Worm (Caenorhabditis elegans): ENCODE data around the gene C07A12.2.
A peak's percentile ranks its signal among the peaks of the same experiment; 100 is the strongest.

C07A12.2 gene

DNA sequence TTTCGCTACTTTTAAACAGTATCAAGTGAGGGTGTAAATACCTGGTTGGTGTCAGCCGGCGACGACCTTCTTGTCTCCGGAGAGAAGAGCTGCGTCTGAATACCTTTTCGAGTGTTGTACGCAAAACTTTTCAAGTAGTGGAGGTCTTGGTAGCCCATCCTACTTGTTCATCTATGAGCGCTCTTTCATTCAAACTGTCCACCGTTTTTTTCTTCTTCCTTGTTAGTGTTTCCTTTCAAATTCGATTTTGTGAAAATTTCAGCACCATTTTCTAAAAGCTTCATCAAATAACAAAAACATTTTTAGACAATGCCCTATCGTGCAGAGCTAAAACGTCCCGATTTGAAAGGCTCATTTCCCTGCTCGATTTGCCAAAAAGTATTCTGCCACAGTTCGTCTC lies 9.7 kb downstream of the C07A12.2 start, which contains the start of gene ham-2:
Gene ham-2, plus strand, starts transcription at position 301 of the 400 bp plus-strand sequence.
- no peak for TF ChIP-seq med-1 (GFP tag; optimal IDR thresholded peaks at IDR 0.05; ENCODE audit: insufficient read depth)
- no peak for TF ChIP-seq cog-1 (tag; optimal IDR thresholded peaks at IDR 0.05)
- no peak for TF ChIP-seq T22C8.4 (GFP tag; IDR thresholded peaks at IDR 0.05)
- no peak for TF ChIP-seq flt-1 (GFP tag; IDR thresholded peaks at IDR 0.05)
- TF ChIP-seq ztf-29 (GFP tag; IDR thresholded peaks at IDR 0.05) = no peak
- no peak for TF ChIP-seq ref-1 (GFP tag; conservative IDR thresholded peaks at IDR 0.05)
- no peak for TF ChIP-seq tab-1 (GFP tag; IDR thresholded peaks at IDR 0.05)
- TF ChIP-seq ztf-23 (GFP tag; IDR thresholded peaks at IDR 0.05) = no peak
- no peak for TF ChIP-seq klf-2 (GFP tag; conservative IDR thresholded peaks at IDR 0.05)

DNA sequence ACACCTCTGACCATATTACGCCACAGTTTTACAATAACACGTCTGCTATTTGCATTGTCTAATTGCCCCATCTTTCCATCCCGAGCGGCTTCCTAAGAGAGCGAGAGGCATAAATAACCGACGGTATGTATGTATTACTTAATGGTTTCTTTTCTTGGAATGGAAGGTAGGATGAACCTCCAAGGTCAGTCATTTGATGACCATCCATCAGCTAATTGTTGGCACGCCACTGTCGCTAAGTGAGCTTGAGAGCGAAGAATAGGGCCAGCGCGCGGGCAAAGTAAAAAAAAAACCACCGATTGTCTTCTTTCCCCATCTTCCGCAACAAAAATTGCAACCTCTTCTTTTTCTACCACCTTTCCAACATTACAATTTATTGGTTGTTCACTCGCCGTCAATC lies 11.4 kb downstream of the C07A12.2 start:
- TF ChIP-seq T22C8.4 (GFP tag; IDR thresholded peaks at IDR 0.05) (no peak), med-1 (GFP tag; optimal IDR thresholded peaks at IDR 0.05; ENCODE audit: insufficient read depth) (no peak), ztf-23 (GFP tag; IDR thresholded peaks at IDR 0.05) (no peak), klf-2 (GFP tag; conservative IDR thresholded peaks at IDR 0.05) (no peak), ztf-29 (GFP tag; IDR thresholded peaks at IDR 0.05) (no peak), cog-1 (tag; optimal IDR thresholded peaks at IDR 0.05) (no peak), tab-1 (GFP tag; IDR thresholded peaks at IDR 0.05) (no peak), flt-1 (GFP tag; IDR thresholded peaks at IDR 0.05) (no peak), ref-1 (GFP tag; conservative IDR thresholded peaks at IDR 0.05) (no peak)

ce11 chrX:4561863-4562262 lies 17.2 kb downstream of the C07A12.2 start, which contains the start of gene C05E11.6:
Gene C05E11.6 (plus strand): TSS chrX:4562163.
- TF ChIP-seq ztf-23 (GFP tag; IDR thresholded peaks at IDR 0.05) = no peak
- TF ChIP-seq tab-1 (GFP tag; IDR thresholded peaks at IDR 0.05) = no peak
- TF ChIP-seq klf-2 (GFP tag; conservative IDR thresholded peaks at IDR 0.05) = no peak

DNA sequence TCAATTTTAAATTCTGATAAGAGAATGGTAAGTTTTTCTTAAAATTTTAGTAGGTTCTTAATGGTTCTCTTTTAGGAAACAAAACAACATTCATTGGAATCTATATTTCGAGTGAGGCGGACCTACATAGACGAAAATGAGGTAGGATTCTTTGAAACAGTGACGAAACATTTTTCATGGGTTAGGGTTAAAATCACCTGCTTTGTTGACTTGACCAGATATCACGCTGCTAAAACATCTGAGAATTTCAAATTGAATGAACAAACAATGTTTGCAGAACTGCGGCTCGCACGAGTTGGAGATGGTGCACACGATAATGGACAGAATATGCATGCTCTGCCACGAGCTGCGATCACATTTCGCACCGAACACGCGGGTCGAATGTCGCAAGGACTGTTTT lies 17.6 kb downstream of the C07A12.2 start:
- no peak for TF ChIP-seq tab-1 (GFP tag; IDR thresholded peaks at IDR 0.05)
- TF ChIP-seq T22C8.4 (GFP tag; IDR thresholded peaks at IDR 0.05) = no peak
- no peak for TF ChIP-seq flt-1 (GFP tag; IDR thresholded peaks at IDR 0.05)
- no peak for TF ChIP-seq klf-2 (GFP tag; conservative IDR thresholded peaks at IDR 0.05)
- TF ChIP-seq med-1 (GFP tag; optimal IDR thresholded peaks at IDR 0.05; ENCODE audit: insufficient read depth) = no peak
- no peak for TF ChIP-seq ztf-23 (GFP tag; IDR thresholded peaks at IDR 0.05)
- TF ChIP-seq cog-1 (tag; optimal IDR thresholded peaks at IDR 0.05) = no peak
- TF ChIP-seq ztf-29 (GFP tag; IDR thresholded peaks at IDR 0.05) = no peak
- no peak for TF ChIP-seq ref-1 (GFP tag; conservative IDR thresholded peaks at IDR 0.05)

DNA sequence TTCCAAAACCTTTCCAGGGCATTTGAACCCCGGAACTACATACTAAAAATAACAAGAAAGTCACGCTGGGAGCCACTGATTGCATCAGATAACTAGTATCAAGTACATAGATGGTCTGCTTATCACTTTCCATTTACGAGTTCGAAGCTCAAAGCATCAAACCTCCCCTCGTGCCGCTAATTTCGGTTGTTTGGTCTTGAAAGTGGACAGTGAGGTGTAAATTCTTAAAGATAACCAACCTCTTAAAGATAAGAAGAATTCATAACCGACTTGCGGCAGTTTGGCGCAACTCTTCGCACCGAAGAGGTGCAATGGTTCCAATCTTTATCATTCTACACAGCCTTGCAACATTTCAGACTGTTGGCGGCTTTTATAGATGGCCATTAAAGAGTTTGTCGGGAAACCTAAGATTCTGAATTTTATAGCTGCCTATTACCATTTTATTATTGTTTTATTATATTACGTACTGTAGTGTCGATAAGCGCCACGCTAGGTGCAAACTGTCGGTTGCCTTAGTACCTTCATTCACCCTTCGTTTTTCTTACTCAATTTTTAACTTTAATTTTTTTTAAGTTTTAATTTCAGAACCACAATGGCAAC lies 20.2 kb downstream of the C07A12.2 start, which contains the start of gene amt-4:
Gene amt-4, plus strand, starts transcription at position 586 of the 600 bp plus-strand sequence.
- no peak for TF ChIP-seq ref-1 (GFP tag; conservative IDR thresholded peaks at IDR 0.05)
- TF ChIP-seq klf-2 (GFP tag; conservative IDR thresholded peaks at IDR 0.05) = no peak
- no peak for TF ChIP-seq tab-1 (GFP tag; IDR thresholded peaks at IDR 0.05)
- TF ChIP-seq ztf-23 (GFP tag; IDR thresholded peaks at IDR 0.05) = no peak
- TF ChIP-seq flt-1 (GFP tag; IDR thresholded peaks at IDR 0.05) = no peak
- TF ChIP-seq cog-1 (tag; optimal IDR thresholded peaks at IDR 0.05) = no peak
- no peak for TF ChIP-seq ztf-29 (GFP tag; IDR thresholded peaks at IDR 0.05)
- no peak for TF ChIP-seq T22C8.4 (GFP tag; IDR thresholded peaks at IDR 0.05)
- TF ChIP-seq med-1 (GFP tag; optimal IDR thresholded peaks at IDR 0.05; ENCODE audit: insufficient read depth) = no peak

DNA sequence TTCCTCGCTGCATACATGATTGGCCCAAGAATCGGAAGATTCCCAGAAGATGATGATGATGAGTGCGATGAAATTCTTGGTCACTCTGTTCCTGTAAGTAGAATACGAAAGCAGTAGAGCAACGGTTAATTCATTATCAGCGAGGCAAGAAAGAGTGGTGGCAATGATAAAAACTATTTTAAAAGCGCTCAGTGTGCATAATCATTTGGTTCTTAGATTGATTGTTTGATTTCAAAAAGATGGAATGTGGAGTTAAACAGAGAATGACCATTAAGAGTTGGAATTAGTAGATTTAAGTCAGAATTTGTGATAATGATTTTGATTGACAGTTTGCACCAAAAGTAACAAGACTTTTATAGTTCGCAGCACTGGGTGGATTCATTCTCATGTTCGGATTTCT lies 22.5 kb downstream of the C07A12.2 start:
- no peak for TF ChIP-seq med-1 (GFP tag; optimal IDR thresholded peaks at IDR 0.05; ENCODE audit: insufficient read depth)
- no peak for TF ChIP-seq ztf-29 (GFP tag; IDR thresholded peaks at IDR 0.05)
- TF ChIP-seq flt-1 (GFP tag; IDR thresholded peaks at IDR 0.05) = no peak
- TF ChIP-seq T22C8.4 (GFP tag; IDR thresholded peaks at IDR 0.05) = no peak

DNA sequence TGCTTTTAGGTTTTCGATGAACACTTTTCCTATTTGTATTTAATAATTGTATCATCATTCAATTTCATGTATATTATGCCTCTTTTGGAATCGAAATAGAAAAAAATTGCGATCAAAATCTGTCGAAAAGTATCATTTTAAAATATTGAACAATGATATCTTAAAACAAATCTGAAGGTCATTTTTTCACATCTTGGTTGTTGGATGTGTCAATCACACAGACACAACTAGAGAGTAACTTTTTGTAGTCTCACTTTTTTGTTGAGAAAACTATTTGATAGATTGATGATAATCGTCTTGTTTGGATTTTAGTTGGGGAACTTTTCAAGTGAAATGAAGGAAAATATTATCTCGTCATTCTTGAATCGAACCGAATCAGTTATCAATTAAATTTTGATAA lies 24.6 kb downstream of the C07A12.2 start:
- TF ChIP-seq ztf-23 (GFP tag; IDR thresholded peaks at IDR 0.05) (no peak), ref-1 (GFP tag; conservative IDR thresholded peaks at IDR 0.05) (no peak), klf-2 (GFP tag; conservative IDR thresholded peaks at IDR 0.05) (no peak), flt-1 (GFP tag; IDR thresholded peaks at IDR 0.05) (no peak), tab-1 (GFP tag; IDR thresholded peaks at IDR 0.05) (no peak), cog-1 (tag; optimal IDR thresholded peaks at IDR 0.05) (no peak), med-1 (GFP tag; optimal IDR thresholded peaks at IDR 0.05; ENCODE audit: insufficient read depth) (no peak), T22C8.4 (GFP tag; IDR thresholded peaks at IDR 0.05) (no peak), ztf-29 (GFP tag; IDR thresholded peaks at IDR 0.05) (no peak)

- TF ChIP-seq T22C8.4 (GFP tag; IDR thresholded peaks at IDR 0.05) = no peak
- no peak for TF ChIP-seq cog-1 (tag; optimal IDR thresholded peaks at IDR 0.05)
- no peak for TF ChIP-seq flt-1 (GFP tag; IDR thresholded peaks at IDR 0.05)
- TF ChIP-seq klf-2 (GFP tag; conservative IDR thresholded peaks at IDR 0.05) = no peak
- no peak for TF ChIP-seq tab-1 (GFP tag; IDR thresholded peaks at IDR 0.05)
- no peak for TF ChIP-seq ztf-23 (GFP tag; IDR thresholded peaks at IDR 0.05)
- no peak for TF ChIP-seq ztf-29 (GFP tag; IDR thresholded peaks at IDR 0.05)
- no peak for TF ChIP-seq ref-1 (GFP tag; conservative IDR thresholded peaks at IDR 0.05)
- no peak for TF ChIP-seq med-1 (GFP tag; optimal IDR thresholded peaks at IDR 0.05; ENCODE audit: insufficient read depth)
These were observed 26.5 kb downstream of the C07A12.2 start, which contains the start of gene amt-1 for ce11 chrX:4571137-4571536. Gene amt-1 (plus strand): TSS chrX:4571437.

ce11 chrX:4574873-4575272 lies 30.2 kb downstream of the C07A12.2 start:
- no peak for TF ChIP-seq ztf-29 (GFP tag; IDR thresholded peaks at IDR 0.05)
- no peak for TF ChIP-seq ztf-23 (GFP tag; IDR thresholded peaks at IDR 0.05)
- no peak for TF ChIP-seq ref-1 (GFP tag; conservative IDR thresholded peaks at IDR 0.05)
- TF ChIP-seq med-1 (GFP tag; optimal IDR thresholded peaks at IDR 0.05; ENCODE audit: insufficient read depth) = no peak
- TF ChIP-seq T22C8.4 (GFP tag; IDR thresholded peaks at IDR 0.05) = no peak
- TF ChIP-seq flt-1 (GFP tag; IDR thresholded peaks at IDR 0.05) = no peak
- TF ChIP-seq cog-1 (tag; optimal IDR thresholded peaks at IDR 0.05) = no peak
- TF ChIP-seq klf-2 (GFP tag; conservative IDR thresholded peaks at IDR 0.05) = no peak
- TF ChIP-seq tab-1 (GFP tag; IDR thresholded peaks at IDR 0.05) = no peak

DNA sequence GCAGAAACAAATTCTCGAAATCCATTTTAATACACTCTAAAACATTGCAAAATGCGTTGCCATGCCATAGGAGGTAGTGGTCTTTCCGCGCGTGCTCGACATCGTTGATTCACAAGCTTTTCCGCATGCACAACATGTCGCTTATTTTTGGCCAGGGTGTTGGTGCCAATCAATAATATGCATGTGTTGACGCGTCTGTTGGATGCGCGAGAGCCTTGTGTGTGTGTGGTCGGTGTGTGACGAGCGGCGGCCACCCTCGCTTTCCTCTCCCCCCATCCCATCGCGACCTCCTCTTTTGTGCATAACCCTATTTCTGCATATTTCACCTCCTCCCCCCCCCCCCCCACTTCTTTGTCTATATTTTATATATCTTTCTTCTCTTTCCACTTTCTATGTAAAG lies 31.6 kb downstream of the C07A12.2 start:
- TF ChIP-seq ztf-29 (GFP tag; IDR thresholded peaks at IDR 0.05) = no peak
- peak; percentile 74; the same call in 1 of the 2 replicates for TF ChIP-seq T22C8.4 (GFP tag; IDR thresholded peaks at IDR 0.05)
- peak; percentile 42 for TF ChIP-seq cog-1 (tag; optimal IDR thresholded peaks at IDR 0.05)
- TF ChIP-seq flt-1 (GFP tag; IDR thresholded peaks at IDR 0.05) = peak; percentile 60; the same call in 1 of the 2 replicates
- no peak for TF ChIP-seq ref-1 (GFP tag; conservative IDR thresholded peaks at IDR 0.05)
- TF ChIP-seq med-1 (GFP tag; optimal IDR thresholded peaks at IDR 0.05; ENCODE audit: insufficient read depth) = no peak
- no peak for TF ChIP-seq klf-2 (GFP tag; conservative IDR thresholded peaks at IDR 0.05)
